Worm (Caenorhabditis elegans) whole organism, L3 larva: ENCODE measurements around the gene rpt-1.

Source experiments
- aly-2 ChIP-seq: fragments of 150-350 bp; optimal IDR thresholded peaks from 2 replicates; lab custom pipeline; 2014; ENCODE audit warnings: missing biosample characterization, missing genetic modification characterization
- ama-1 ChIP-seq: fragments of 150-350 bp; optimal IDR thresholded peaks from 2 replicates; lab custom pipeline; 2018
- ceh-28 ChIP-seq: fragments of 150-350 bp; optimal IDR thresholded peaks from 2 replicates; lab custom pipeline; 2014; ENCODE audit warnings: missing biosample characterization, missing genetic modification reagents, missing genetic modification characterization
- ceh-82 ChIP-seq: fragments of 150-350 bp; optimal IDR thresholded peaks from 2 replicates; lab custom pipeline; 2014; ENCODE audit warnings: missing biosample characterization, missing genetic modification characterization
- ceh-9 ChIP-seq: sonication (generic microtip); optimal IDR thresholded peaks from 2 replicates; lab custom pipeline; 2018; ENCODE audit warnings: missing biosample characterization, missing genetic modification characterization
- daf-12 ChIP-seq: fragments of 150-350 bp; optimal IDR thresholded peaks from 2 replicates; lab custom pipeline; 2014; ENCODE audit warnings: missing biosample characterization, missing genetic modification reagents, missing genetic modification characterization
- egl-27 ChIP-seq: sonication (generic microtip); optimal IDR thresholded peaks from 4 replicates; lab custom pipeline; 2017; ENCODE audit warnings: missing biosample characterization, missing genetic modification reagents, missing genetic modification characterization
- egl-5 ChIP-seq: fragments of 150-350 bp; optimal IDR thresholded peaks from 2 replicates; lab custom pipeline; 2017; ENCODE audit warnings: missing biosample characterization, missing genetic modification reagents, missing genetic modification characterization, inconsistent platforms
- elt-1 ChIP-seq: fragments of 150-350 bp; optimal IDR thresholded peaks from 2 replicates; lab custom pipeline; 2014; ENCODE audit warnings: missing biosample characterization, missing genetic modification characterization
- elt-2 ChIP-seq: sonication (generic microtip); optimal IDR thresholded peaks from 2 replicates; lab custom pipeline; 2016; ENCODE audit warnings: missing genetic modification reagents, mild to moderate bottlenecking, missing genetic modification characterization, missing compliant biosample characterization
- eor-1 ChIP-seq, 2 experiments: fragments of 150-350 bp; optimal IDR thresholded peaks; 2 replicates each; lab custom pipeline; 2014 to 2018; ENCODE audit warnings: missing biosample characterization in 2 of 2, missing genetic modification characterization in 2 of 2
- fkh-10 ChIP-seq: sonication (generic microtip); optimal IDR thresholded peaks from 2 replicates; lab custom pipeline; 2017; ENCODE audit warnings: missing biosample characterization, missing genetic modification reagents, missing genetic modification characterization
- fos-1 ChIP-seq: fragments of 150-350 bp; optimal IDR thresholded peaks from 2 replicates; lab custom pipeline; 2014; ENCODE audit warnings: missing biosample characterization, missing genetic modification characterization
- hmg-11 ChIP-seq: sonication (generic microtip); optimal IDR thresholded peaks from 2 replicates; lab custom pipeline; 2016; ENCODE audit warnings: missing genetic modification characterization, missing compliant biosample characterization
- jun-1 ChIP-seq: fragments of 150-350 bp; optimal IDR thresholded peaks from 2 replicates; lab custom pipeline; 2014; ENCODE audit warnings: missing biosample characterization, missing genetic modification reagents, missing genetic modification characterization
- lin-15B ChIP-seq: fragments of 150-350 bp; optimal IDR thresholded peaks from 2 replicates; lab custom pipeline; 2014; ENCODE audit warnings: missing biosample characterization, missing genetic modification characterization
- mdl-1 ChIP-seq: fragments of 150-350 bp; optimal IDR thresholded peaks from 2 replicates; lab custom pipeline; 2014; ENCODE audit warnings: missing biosample characterization, missing genetic modification characterization
- mml-1 ChIP-seq: fragments of 150-350 bp; sonication (generic microtip); optimal IDR thresholded peaks from 3 replicates; lab custom pipeline; 2014; ENCODE audit warnings: missing biosample characterization, missing genetic modification characterization
- nfya-1 ChIP-seq: sonication (generic microtip); optimal IDR thresholded peaks from 2 replicates; lab custom pipeline; 2017; ENCODE audit warnings: missing genetic modification characterization, mild to moderate bottlenecking, missing compliant biosample characterization, antibody characterized with exemption, moderate library complexity; ENCODE audit not compliant: insufficient read depth
- nhr-11 ChIP-seq: fragments of 150-350 bp; optimal IDR thresholded peaks from 2 replicates; lab custom pipeline; 2014; ENCODE audit warnings: missing biosample characterization, missing genetic modification characterization
- nhr-12 ChIP-seq: fragments of 150-350 bp; optimal IDR thresholded peaks from 2 replicates; lab custom pipeline; 2014; ENCODE audit warnings: missing biosample characterization, missing genetic modification characterization
- nhr-25 ChIP-seq: sonication (generic microtip); optimal IDR thresholded peaks from 2 replicates; lab custom pipeline; 2017; ENCODE audit warnings: missing biosample characterization, missing genetic modification characterization
- nhr-28 ChIP-seq: fragments of 150-350 bp; optimal IDR thresholded peaks from 2 replicates; lab custom pipeline; 2014; ENCODE audit warnings: missing biosample characterization, missing genetic modification characterization
- nhr-67 ChIP-seq: fragments of 150-350 bp; optimal IDR thresholded peaks from 2 replicates; lab custom pipeline; 2014; ENCODE audit warnings: missing biosample characterization, missing genetic modification characterization
- nhr-76 ChIP-seq: fragments of 150-350 bp; sonication (generic microtip); optimal IDR thresholded peaks from 5 replicates; lab custom pipeline; 2014; ENCODE audit warnings: missing biosample characterization, missing genetic modification characterization
- nhr-77 ChIP-seq: fragments of 150-350 bp; optimal IDR thresholded peaks from 2 replicates; lab custom pipeline; 2014; ENCODE audit warnings: missing biosample characterization, missing genetic modification characterization
- pha-4 ChIP-seq: fragments of 150-350 bp; optimal IDR thresholded peaks from 2 replicates; lab custom pipeline; 2014; ENCODE audit warnings: missing biosample characterization, missing genetic modification reagents, missing genetic modification characterization
- pqm-1 ChIP-seq: fragments of 150-350 bp; optimal IDR thresholded peaks from 2 replicates; lab custom pipeline; 2017; ENCODE audit warnings: missing biosample characterization, missing genetic modification characterization, inconsistent platforms
- sea-2 ChIP-seq: fragments of 150-350 bp; sonication (generic microtip); optimal IDR thresholded peaks from 4 replicates; lab custom pipeline; 2014; ENCODE audit warnings: missing biosample characterization, missing genetic modification reagents, missing genetic modification characterization
- skn-1 ChIP-seq: fragments of 150-350 bp; optimal IDR thresholded peaks from 2 replicates; lab custom pipeline; 2014; ENCODE audit warnings: missing biosample characterization, missing genetic modification characterization
- snpc-4 ChIP-seq: fragments of 150-350 bp; optimal IDR thresholded peaks from 2 replicates; lab custom pipeline; 2014; ENCODE audit warnings: missing biosample characterization, missing genetic modification characterization
- unc-62 ChIP-seq: fragments of 150-350 bp; sonication (generic microtip); optimal IDR thresholded peaks from 4 replicates; lab custom pipeline; 2014; ENCODE audit warnings: missing biosample characterization, missing genetic modification reagents, missing genetic modification characterization
- zag-1 ChIP-seq: fragments of 150-350 bp; optimal IDR thresholded peaks from 2 replicates; lab custom pipeline; 2014; ENCODE audit warnings: missing biosample characterization, missing genetic modification characterization
- ztf-11 ChIP-seq: fragments of 150-350 bp; optimal IDR thresholded peaks from 2 replicates; lab custom pipeline; 2014; ENCODE audit warnings: missing biosample characterization, missing genetic modification characterization
- ztf-4 ChIP-seq: fragments of 150-350 bp; optimal IDR thresholded peaks from 2 replicates; lab custom pipeline; 2014; ENCODE audit warnings: missing biosample characterization, missing genetic modification characterization

Gene rpt-1

ce11 chrV:11942325-11942724, 39.9 kb downstream of the rpt-1 start, which contains the start of gene F58H1.6:
TSS of gene F58H1.6 (plus strand) at chrV:11942625.
- no peak for TF ChIP-seq nfya-1
- TF ChIP-seq mml-1 (tag; lab: Kevin White, UChicago): no peak
- no peak for TF ChIP-seq elt-1
- TF ChIP-seq ceh-82 (tag; lab: Kevin White, UChicago): no peak
- TF ChIP-seq nhr-76: no peak
- no peak for TF ChIP-seq pqm-1 (tag; lab: Kevin White, UChicago)
- no peak for TF ChIP-seq unc-62 (GFP tag; lab: Kevin White, UChicago)
- TF ChIP-seq fkh-10 (GFP tag; lab: Kevin White, UChicago): no peak
- TF ChIP-seq pha-4 (tag; lab: Kevin White, UChicago): no peak
- no peak for TF ChIP-seq ztf-11 (tag; lab: Kevin White, UChicago)
- TF ChIP-seq hmg-11 (tag; lab: Kevin White, UChicago): no peak
- no peak for TF ChIP-seq snpc-4 (tag; lab: Kevin White, UChicago)
- TF ChIP-seq nhr-67: no peak
- no peak for TF ChIP-seq nhr-11

ce11 chrV:11941664-11942063, 40.5 kb downstream of the rpt-1 start:
- TF ChIP-seq jun-1 (tag; lab: Kevin White, UChicago) (peak; percentile 13), sea-2 (GFP tag; lab: Kevin White, UChicago) (no peak), elt-2 (tag; lab: Kevin White, UChicago) (peak; percentile 99), zag-1 (tag; lab: Kevin White, UChicago) (no peak), pha-4 (tag; lab: Kevin White, UChicago) (peak; percentile 46), nhr-28 (tag; lab: Kevin White, UChicago) (no peak), mdl-1 (no peak), pqm-1 (tag; lab: Kevin White, UChicago) (peak; percentile 96)

- TF ChIP-seq nfya-1: no peak
- TF ChIP-seq ztf-4 (tag; lab: Kevin White, UChicago): no peak
- TF ChIP-seq fkh-10 (GFP tag; lab: Kevin White, UChicago): no peak
- TF ChIP-seq jun-1 (tag; lab: Kevin White, UChicago): no peak
- no peak for TF ChIP-seq nhr-67
- TF ChIP-seq aly-2 (tag; lab: Kevin White, UChicago): no peak
- TF ChIP-seq egl-5 (tag; lab: Kevin White, UChicago): no peak
- TF ChIP-seq pha-4 (tag; lab: Kevin White, UChicago): no peak
- TF ChIP-seq ceh-28 (tag; lab: Kevin White, UChicago): no peak
- no peak for TF ChIP-seq nhr-25 (tag; lab: Kevin White, UChicago)
- TF ChIP-seq sea-2 (GFP tag; lab: Kevin White, UChicago): no peak
- no peak for TF ChIP-seq ztf-11 (tag; lab: Kevin White, UChicago)
- no peak for TF ChIP-seq ama-1 (lab: Kevin White, UChicago)
Measured at ce11 chrV:11940329-11940728, 41.9 kb downstream of the rpt-1 start.

- TF ChIP-seq nhr-77 (tag; lab: Kevin White, UChicago) (no peak), mml-1 (tag; lab: Kevin White, UChicago) (no peak), lin-15B (tag; lab: Kevin White, UChicago) (no peak), skn-1 (tag; lab: Kevin White, UChicago) (no peak), snpc-4 (tag; lab: Kevin White, UChicago) (no peak), ztf-4 (tag; lab: Kevin White, UChicago) (no peak), eor-1 (tag; optimal IDR thresholded peaks at IDR 0.05; lab: Kevin White, UChicago) (no peak), nfya-1 (no peak), unc-62 (GFP tag; lab: Kevin White, UChicago) (no peak), ama-1 (lab: Kevin White, UChicago) (no peak), fos-1 (no peak), aly-2 (tag; lab: Kevin White, UChicago) (no peak), ceh-82 (tag; lab: Kevin White, UChicago) (no peak), egl-27 (tag; lab: Kevin White, UChicago) (no peak), nhr-12 (tag; lab: Kevin White, UChicago) (no peak), nhr-11 (no peak)
Measured at ce11 chrV:11937710-11938109, 44.5 kb downstream of the rpt-1 start, which contains the start of gene gpla-1. TSS of gene gpla-1 (minus strand) at chrV:11937810.

ce11 chrV:11934848-11935247, 47.3 kb downstream of the rpt-1 start, which contains the start of gene F58H1.8:
TSS of gene F58H1.8 (plus strand) at chrV:11935148.
- TF ChIP-seq ama-1 (lab: Kevin White, UChicago) (no peak), elt-1 (no peak), pha-4 (tag; lab: Kevin White, UChicago) (no peak), daf-12 (tag; lab: Kevin White, UChicago) (no peak), pqm-1 (tag; lab: Kevin White, UChicago) (no peak), aly-2 (tag; lab: Kevin White, UChicago) (no peak), jun-1 (tag; lab: Kevin White, UChicago) (no peak), ceh-9 (tag; lab: Kevin White, UChicago) (no peak), fos-1 (no peak)
- TF ChIP-seq, all 47 proteins: peak for 0
